Fruit fly (Drosophila melanogaster) Kc167 (cell line): ENCODE measurements around the gene nebu.

Experiments
- Myc ChIP-seq: fragments of >200 bp; optimal IDR thresholded peaks from 2 replicates; lab custom pipeline; 2017; ENCODE audit warnings: missing external identifiers
- Sin3A ChIP-seq: fragments of >200 bp; optimal IDR thresholded peaks from 2 replicates; lab custom pipeline; 2018; ENCODE audit warnings: missing external identifiers
- h ChIP-seq: fragments of >200 bp; optimal IDR thresholded peaks from 3 replicates; lab custom pipeline; 2018; ENCODE audit warnings: missing external identifiers
- insv ChIP-seq: fragments of >200 bp; optimal IDR thresholded peaks from 3 replicates; lab custom pipeline; 2018; ENCODE audit warnings: missing external identifiers
- psq ChIP-seq: fragments of >200 bp; optimal IDR thresholded peaks from 2 replicates; lab custom pipeline; 2017; ENCODE audit warnings: missing external identifiers
- ttk ChIP-seq: sonication (Bioruptor generic); optimal IDR thresholded peaks from 2 replicates; lab custom pipeline; 2017; ENCODE audit warnings: missing external identifiers

DNA sequence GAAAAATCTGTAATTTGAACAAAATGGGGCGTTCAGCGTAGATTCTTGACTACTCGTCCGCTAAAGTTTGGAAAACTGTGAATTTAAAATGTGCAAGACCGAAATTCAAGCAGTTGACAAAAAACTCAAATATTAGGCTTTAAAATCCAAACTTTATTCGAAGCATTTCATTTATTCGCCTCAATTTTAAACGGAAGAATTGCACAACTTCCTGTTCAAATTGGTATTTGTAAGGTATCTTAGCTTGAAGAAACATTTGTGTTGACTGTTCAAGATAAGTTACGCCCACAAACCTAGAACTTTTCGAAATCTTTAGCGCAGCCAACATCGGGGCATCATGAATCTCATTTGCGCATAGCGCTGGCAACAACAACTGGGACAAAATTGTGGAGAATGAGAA lies 64.3 kb downstream of the nebu start, which contains the start of gene CG32106:
- no peak for TF ChIP-seq psq (lab: Kevin White, UChicago)
- TF ChIP-seq ttk (lab: Kevin White, UChicago): no peak
- no peak for TF ChIP-seq Myc
- TF ChIP-seq h: no peak
- TF ChIP-seq insv (lab: Kevin White, UChicago): no peak
- TF ChIP-seq Sin3A (lab: Kevin White, UChicago): no peak
